Fruit fly (Drosophila melanogaster) whole organism, embryonic: ENCODE data around the gene zye.

Source experiments
- Asciz ChIP-seq: fragments of 200-800 bp; sonication (Bioruptor generic); optimal IDR thresholded peaks from 2 replicates; lab custom pipeline; 2017; ENCODE audit warnings: missing biosample characterization, mild to moderate bottlenecking, missing genetic modification characterization, missing genetic modification reagents
- CG10431 ChIP-seq: fragments of 200-800 bp; sonication (Bioruptor generic); optimal IDR thresholded peaks from 3 replicates; lab custom pipeline; 2018; ENCODE audit warnings: missing biosample characterization, mild to moderate bottlenecking, missing genetic modification characterization
- CG10462 ChIP-seq: fragments of 200-800 bp; sonication (Bioruptor generic); optimal IDR thresholded peaks from 2 replicates; lab custom pipeline; 2016; ENCODE audit warnings: missing biosample characterization, missing genetic modification characterization
- CG10654 ChIP-seq: fragments of 200-800 bp; sonication (Bioruptor generic); optimal IDR thresholded peaks from 2 replicates; lab custom pipeline; 2016; ENCODE audit warnings: missing biosample characterization, missing genetic modification characterization
- CG11456 ChIP-seq: fragments of 200-800 bp; sonication (Bioruptor generic); IDR thresholded peaks from 3 replicates; pipeline ENCODE4 v1.3.6; 2022; ENCODE audit warnings: missing biosample characterization, missing genetic modification characterization
- CG11695 ChIP-seq: fragments of 200-800 bp; sonication (Bioruptor generic); IDR thresholded peaks from 3 replicates; pipeline ENCODE4 v1.3.6; 2022; ENCODE audit warnings: missing biosample characterization, missing genetic modification characterization
- CG12071 ChIP-seq: fragments of 200-800 bp; sonication (Bioruptor generic); optimal IDR thresholded peaks from 3 replicates; lab custom pipeline; 2018; ENCODE audit warnings: missing biosample characterization, mild to moderate bottlenecking, missing genetic modification characterization
- CG14441 ChIP-seq: fragments of 200-800 bp; sonication (Bioruptor generic); IDR thresholded peaks from 2 replicates; pipeline ENCODE4 v1.3.6; 2022; ENCODE audit warnings: missing biosample characterization, missing genetic modification characterization
- CG16813 ChIP-seq: fragments of 200-800 bp; sonication (Bioruptor generic); IDR thresholded peaks from 3 replicates; pipeline ENCODE4 v1.3.6; 2022; ENCODE audit warnings: missing biosample characterization, missing genetic modification characterization; ENCODE audit not compliant: partially characterized antibody
- CG1792 ChIP-seq: fragments of 200-800 bp; sonication (Bioruptor generic); optimal IDR thresholded peaks from 2 replicates; lab custom pipeline; 2016; ENCODE audit warnings: missing biosample characterization, missing genetic modification characterization
- CG2678 ChIP-seq: fragments of 200-800 bp; sonication (Bioruptor generic); optimal IDR thresholded peaks from 3 replicates; lab custom pipeline; 2019; ENCODE audit warnings: missing biosample characterization, mild to moderate bottlenecking, missing genetic modification characterization, moderate library complexity
- CG2889 ChIP-seq: fragments of 200-800 bp; sonication (Bioruptor generic); IDR thresholded peaks from 3 replicates; pipeline ENCODE4 v1.3.6; 2022; ENCODE audit warnings: missing biosample characterization, missing genetic modification characterization
- CG3163 ChIP-seq: fragments of 200-800 bp; sonication (Bioruptor generic); optimal IDR thresholded peaks from 3 replicates; lab custom pipeline; 2016; ENCODE audit warnings: missing biosample characterization, missing genetic modification characterization
- CG33213 ChIP-seq: fragments of 200-800 bp; sonication (Bioruptor generic); optimal IDR thresholded peaks from 3 replicates; lab custom pipeline; 2016; ENCODE audit warnings: missing biosample characterization, missing genetic modification characterization
- CG3995 ChIP-seq: fragments of 200-800 bp; sonication (Bioruptor generic); optimal IDR thresholded peaks from 3 replicates; lab custom pipeline; 2016; ENCODE audit warnings: missing biosample characterization, missing genetic modification characterization
- CG8944 ChIP-seq: fragments of 200-800 bp; sonication (Bioruptor generic); optimal IDR thresholded peaks from 3 replicates; lab custom pipeline; 2016; ENCODE audit warnings: missing biosample characterization, missing genetic modification characterization
- Dbx ChIP-seq: fragments of 200-800 bp; sonication (Bioruptor generic); IDR thresholded peaks from 3 replicates; pipeline ENCODE4 v1.3.6; 2022; ENCODE audit warnings: missing biosample characterization, missing genetic modification characterization
- Dref ChIP-seq: fragments of 200-800 bp; sonication (Bioruptor generic); IDR thresholded peaks from 2 replicates; pipeline ENCODE4 v1.3.6; 2022; ENCODE audit warnings: missing biosample characterization, missing genetic modification characterization
- Elba2 ChIP-seq: fragments of 200-800 bp; sonication (Bioruptor generic); optimal IDR thresholded peaks from 3 replicates; lab custom pipeline; 2016; ENCODE audit warnings: missing biosample characterization, missing genetic modification characterization
- Fer1 ChIP-seq: fragments of 200-800 bp; sonication (Bioruptor generic); optimal IDR thresholded peaks from 2 replicates; lab custom pipeline; 2017; ENCODE audit warnings: missing biosample characterization, mild to moderate bottlenecking, missing genetic modification characterization
- Gug ChIP-seq: fragments of 200-800 bp; sonication (Bioruptor generic); IDR thresholded peaks from 4 replicates; pipeline ENCODE4 v1.3.6; 2022; ENCODE audit warnings: missing biosample characterization, missing genetic modification characterization
- Hey ChIP-seq: fragments of 200-800 bp; sonication (Bioruptor generic); optimal IDR thresholded peaks from 3 replicates; lab custom pipeline; 2018; ENCODE audit warnings: missing biosample characterization, mild to moderate bottlenecking, missing genetic modification characterization
- Hmr ChIP-seq: fragments of 200-800 bp; sonication (Bioruptor generic); optimal IDR thresholded peaks from 3 replicates; lab custom pipeline; 2017; ENCODE audit warnings: mild to moderate bottlenecking, missing biosample characterization, missing genetic modification reagents, missing genetic modification characterization
- Sin3A ChIP-seq: fragments of >200 bp; optimal IDR thresholded peaks from 2 replicates; lab custom pipeline; 2018
- Tbp ChIP-seq: fragments of >200 bp; optimal IDR thresholded peaks from 2 replicates; lab custom pipeline; 2018; ENCODE audit warnings: missing biosample characterization, missing genetic modification characterization
- Xbp1 ChIP-seq: fragments of 200-800 bp; sonication (Bioruptor generic); optimal IDR thresholded peaks from 3 replicates; lab custom pipeline; 2016; ENCODE audit warnings: missing biosample characterization, mild to moderate bottlenecking, missing genetic modification characterization
- Xrp1 ChIP-seq: fragments of 200-800 bp; sonication (Bioruptor generic); IDR thresholded peaks from 2 replicates; pipeline ENCODE4 v1.3.6; 2022; ENCODE audit warnings: missing biosample characterization, missing genetic modification characterization
- ac ChIP-seq: fragments of 200-800 bp; sonication (Bioruptor generic); optimal IDR thresholded peaks from 3 replicates; lab custom pipeline; 2017; ENCODE audit warnings: missing biosample characterization, mild to moderate bottlenecking, missing genetic modification characterization
- aop ChIP-seq: fragments of 200-800 bp; sonication (Bioruptor generic); IDR thresholded peaks from 2 replicates; pipeline ENCODE4 v1.3.6; 2022; ENCODE audit warnings: missing biosample characterization, missing genetic modification characterization
- ash1 ChIP-seq: fragments of 200-800 bp; sonication (Bioruptor generic); optimal IDR thresholded peaks from 2 replicates; lab custom pipeline; 2018; ENCODE audit warnings: missing biosample characterization, mild to moderate bottlenecking, missing genetic modification characterization
- bab2 ChIP-seq: fragments of 200-800 bp; sonication (Bioruptor generic); optimal IDR thresholded peaks from 2 replicates; lab custom pipeline; 2016; ENCODE audit warnings: missing biosample characterization, missing genetic modification characterization
- bcd ChIP-seq: fragments of 200-800 bp; sonication (Bioruptor generic); optimal IDR thresholded peaks from 2 replicates; lab custom pipeline; 2017; ENCODE audit warnings: missing biosample characterization, mild to moderate bottlenecking, missing genetic modification characterization
- chif ChIP-seq, 2 experiments: fragments of 200-800 bp; sonication (Bioruptor generic); optimal IDR thresholded peaks; 3 replicates each; lab custom pipeline; 2016; ENCODE audit warnings: missing biosample characterization in 2 of 2, missing genetic modification characterization in 2 of 2
- chn ChIP-seq: fragments of 200-800 bp; sonication (Bioruptor generic); optimal IDR thresholded peaks from 2 replicates; lab custom pipeline; 2016; ENCODE audit warnings: missing biosample characterization, missing genetic modification characterization
- dmrt99B ChIP-seq: fragments of 200-800 bp; sonication (Bioruptor generic); optimal IDR thresholded peaks from 2 replicates; lab custom pipeline; 2018; ENCODE audit warnings: missing biosample characterization, mild to moderate bottlenecking, missing genetic modification characterization, moderate library complexity
- ems ChIP-seq: fragments of 200-800 bp; sonication (Bioruptor generic); optimal IDR thresholded peaks from 3 replicates; lab custom pipeline; 2016; ENCODE audit warnings: missing biosample characterization, missing genetic modification characterization
- fd102C ChIP-seq: fragments of 200-800 bp; sonication (Bioruptor generic); optimal IDR thresholded peaks from 2 replicates; lab custom pipeline; 2018; ENCODE audit warnings: missing biosample characterization, mild to moderate bottlenecking, missing genetic modification characterization, moderate library complexity
- ftz-f1 ChIP-seq: fragments of 200-800 bp; sonication (Bioruptor generic); optimal IDR thresholded peaks from 2 replicates; lab custom pipeline; 2016; ENCODE audit warnings: missing biosample characterization, missing genetic modification characterization
- ham ChIP-seq: fragments of 200-800 bp; sonication (Bioruptor generic); IDR thresholded peaks from 2 replicates; pipeline ENCODE4 v1.3.6; 2022; ENCODE audit warnings: missing biosample characterization, missing genetic modification characterization
- jing ChIP-seq: fragments of 200-800 bp; sonication (Bioruptor generic); optimal IDR thresholded peaks from 2 replicates; lab custom pipeline; 2018; ENCODE audit warnings: missing biosample characterization, mild to moderate bottlenecking, missing genetic modification characterization
- knrl ChIP-seq: fragments of 200-800 bp; sonication (Bioruptor generic); IDR thresholded peaks from 3 replicates; pipeline ENCODE4 v1.3.6; 2022; ENCODE audit warnings: missing biosample characterization, missing genetic modification characterization; ENCODE audit not compliant: partially characterized antibody
- luna ChIP-seq: fragments of 200-800 bp; sonication (Bioruptor generic); optimal IDR thresholded peaks from 2 replicates; lab custom pipeline; 2016; ENCODE audit warnings: missing biosample characterization, missing genetic modification characterization
- odd ChIP-seq: fragments of 200-800 bp; sonication (Bioruptor generic); optimal IDR thresholded peaks from 2 replicates; lab custom pipeline; 2017; ENCODE audit warnings: missing biosample characterization, mild to moderate bottlenecking, missing genetic modification characterization
- org-1 ChIP-seq: fragments of 200-800 bp; sonication (Bioruptor generic); optimal IDR thresholded peaks from 2 replicates; lab custom pipeline; 2017; ENCODE audit warnings: missing biosample characterization, missing genetic modification characterization
- pnt ChIP-seq: fragments of 200-800 bp; sonication (Bioruptor generic); optimal IDR thresholded peaks from 3 replicates; lab custom pipeline; 2016; ENCODE audit warnings: missing biosample characterization, missing genetic modification characterization
- pum ChIP-seq: fragments of 200-800 bp; sonication (Bioruptor generic); optimal IDR thresholded peaks from 2 replicates; lab custom pipeline; 2016; ENCODE audit warnings: missing biosample characterization, missing genetic modification characterization
- repo ChIP-seq: fragments of 200-800 bp; sonication (Bioruptor generic); optimal IDR thresholded peaks from 2 replicates; lab custom pipeline; 2016; ENCODE audit warnings: missing biosample characterization, missing genetic modification characterization
- shn ChIP-seq: fragments of 200-800 bp; sonication (Bioruptor generic); optimal IDR thresholded peaks from 3 replicates; lab custom pipeline; 2016; ENCODE audit warnings: missing biosample characterization, missing genetic modification characterization
- sisA ChIP-seq: fragments of 200-800 bp; sonication (Bioruptor generic); IDR thresholded peaks from 2 replicates; pipeline ENCODE4 v1.3.6; 2022; ENCODE audit warnings: missing biosample characterization, missing genetic modification characterization
- trem ChIP-seq: fragments of 200-800 bp; optimal IDR thresholded peaks from 3 replicates; lab custom pipeline; 2019; ENCODE audit warnings: missing biosample characterization, mild to moderate bottlenecking, missing genetic modification characterization, moderate library complexity
- wdn ChIP-seq: fragments of 200-800 bp; sonication (Bioruptor generic); IDR thresholded peaks from 2 replicates; pipeline ENCODE4 v1.3.6; 2022; ENCODE audit warnings: missing biosample characterization, missing genetic modification characterization

The zye gene

DNA sequence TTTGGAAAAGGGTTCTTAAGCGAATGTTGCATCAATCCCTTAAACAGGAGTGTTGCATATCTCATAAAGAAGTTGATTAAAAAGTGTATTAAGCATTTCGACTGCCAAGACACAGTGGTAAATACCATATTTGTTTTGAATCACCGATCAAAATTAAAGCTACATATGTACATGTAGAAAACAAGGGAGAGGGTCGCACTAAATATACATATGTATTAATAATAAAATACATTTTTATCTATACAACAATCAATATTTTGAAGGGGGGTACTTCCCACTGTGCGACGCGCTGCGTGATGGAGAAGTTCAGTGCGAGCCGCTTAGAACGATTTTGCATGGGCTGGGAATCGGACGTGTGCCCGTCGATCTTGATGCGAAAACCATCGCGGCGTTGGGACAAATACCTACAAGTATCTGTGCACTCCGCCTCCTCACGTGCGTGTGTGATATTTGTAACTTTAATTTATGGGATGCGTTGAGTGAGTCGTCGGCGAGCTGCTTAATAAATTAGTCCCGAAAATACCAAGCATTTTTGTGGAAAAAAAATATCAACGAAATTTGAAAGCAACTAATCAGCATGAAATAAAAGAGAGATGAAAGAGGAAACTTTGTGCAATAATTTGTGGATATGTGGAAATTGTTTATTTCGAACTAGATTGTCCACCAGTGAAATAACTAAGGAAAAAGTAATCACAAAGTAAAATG, 31.6 kb downstream of the zye start (continued):
- no peak for TF ChIP-seq CG3995 (GFP tag; lab: Kevin White, UChicago)
- TF ChIP-seq CG1792, result no peak
- 0 out of 2 replicates have a peak, but pooled peaks have one; percentile 36 for TF ChIP-seq Dref (GFP tag; lab: Robert Waterston, UW)
- 0 out of 2 replicates have a peak, but pooled peaks have one; percentile 50 for TF ChIP-seq ham
- peak; percentile 82 for TF ChIP-seq Gug
- peak; percentile 56 for TF ChIP-seq ems (GFP tag; lab: Kevin White, UChicago)
- peak; percentile 26 for TF ChIP-seq chn (GFP tag; lab: Kevin White, UChicago)
- peak; percentile 84 for TF ChIP-seq Hmr (GFP tag; lab: Kevin White, UChicago)
- TF ChIP-seq CG33213, result no peak
- TF ChIP-seq sisA, result peak; percentile 89
- TF ChIP-seq CG8944 (GFP tag; lab: Kevin White, UChicago), result no peak
- TF ChIP-seq wdn (GFP tag; lab: Robert Waterston, UW), result peak; percentile 81
- peak; percentile 88 for TF ChIP-seq CG11456
- peak; percentile 93 for TF ChIP-seq Xrp1 (GFP tag; lab: Robert Waterston, UW)
- peak; percentile 94 for TF ChIP-seq CG11695 (GFP tag; lab: Robert Waterston, UW)
- TF ChIP-seq repo (GFP tag; lab: Kevin White, UChicago), result peak; percentile 15
- TF ChIP-seq CG10431 (GFP tag; lab: Kevin White, UChicago), result no peak
- TF ChIP-seq trem (tag; lab: Kevin White, UChicago), result peak; percentile 71
- peak; percentile 3 for TF ChIP-seq ftz-f1
- TF ChIP-seq Fer1 (GFP tag; lab: Kevin White, UChicago), result peak; percentile 81
- no peak for TF ChIP-seq bab2 (GFP tag; lab: Kevin White, UChicago)
- TF ChIP-seq fd102C (GFP tag; lab: Kevin White, UChicago), result no peak
- TF ChIP-seq CG3163, result no peak
- no peak for TF ChIP-seq shn
- TF ChIP-seq ac, result no peak
- peak; percentile 53 for TF ChIP-seq jing (GFP tag; lab: Kevin White, UChicago)
- peak; percentile 54 for TF ChIP-seq CG10462 (GFP tag; lab: Kevin White, UChicago)
- no peak for TF ChIP-seq pum (GFP tag; lab: Kevin White, UChicago)
- peak; percentile 86 for TF ChIP-seq CG2889
- peak; percentile 83 for TF ChIP-seq Asciz (GFP tag; lab: Kevin White, UChicago)
- peak; percentile 74 for TF ChIP-seq odd (GFP tag; lab: Kevin White, UChicago)
- peak; percentile 79 for TF ChIP-seq Xbp1 (GFP tag; lab: Kevin White, UChicago)
- TF ChIP-seq pnt (GFP tag; lab: Kevin White, UChicago), result no peak
- TF ChIP-seq CG14441 (GFP tag; lab: Robert Waterston, UW), result peak; percentile 94
- no peak for TF ChIP-seq ash1
- TF ChIP-seq Sin3A (lab: Kevin White, UChicago), result no peak
- no peak for TF ChIP-seq Hey (tag; lab: Kevin White, UChicago)
- peak; percentile 36 to 43 for TF ChIP-seq chif (GFP tag; optimal IDR thresholded peaks at IDR 0.05; lab: Kevin White, UChicago)
- peak; percentile 75 for TF ChIP-seq CG10654 (GFP tag; lab: Kevin White, UChicago)
- TF ChIP-seq CG16813, result no peak
- TF ChIP-seq Tbp (GFP tag; lab: Kevin White, UChicago), result no peak
- peak; percentile 35; the same call in 1 of the 3 replicates for TF ChIP-seq knrl
- TF ChIP-seq luna (GFP tag; lab: Kevin White, UChicago), result no peak
- TF ChIP-seq CG2678 (tag; lab: Kevin White, UChicago), result peak; percentile 89
- peak; percentile 32 for TF ChIP-seq Elba2 (GFP tag; lab: Kevin White, UChicago)
- TF ChIP-seq CG12071 (GFP tag; lab: Kevin White, UChicago), result peak; percentile 77
- peak; percentile 91 for TF ChIP-seq dmrt99B (tag; lab: Kevin White, UChicago)
- TF ChIP-seq Dbx (GFP tag; lab: Robert Waterston, UW), result peak; percentile 87
- peak; percentile 74 for TF ChIP-seq org-1 (GFP tag; lab: Kevin White, UChicago)
- TF ChIP-seq bcd (GFP tag; lab: Kevin White, UChicago), result peak; percentile 85
- TF ChIP-seq aop (GFP tag; lab: Robert Waterston, UW), result peak; percentile 76
